Fruit fly (Drosophila melanogaster) whole organism, embryonic: ENCODE results near the gene CG15717.

Source experiments
- BtbVII ChIP-seq: fragments of 200-800 bp; sonication (Bioruptor generic); optimal IDR thresholded peaks from 3 replicates; lab custom pipeline; 2017; ENCODE audit warnings: missing biosample characterization, mild to moderate bottlenecking, missing genetic modification characterization
- CG10431 ChIP-seq: fragments of 200-800 bp; sonication (Bioruptor generic); optimal IDR thresholded peaks from 3 replicates; lab custom pipeline; 2018; ENCODE audit warnings: missing biosample characterization, mild to moderate bottlenecking, missing genetic modification characterization
- CG12299 ChIP-seq: fragments of 200-800 bp; sonication (Bioruptor generic); optimal IDR thresholded peaks from 2 replicates; lab custom pipeline; 2018; ENCODE audit warnings: missing biosample characterization, mild to moderate bottlenecking, missing genetic modification characterization
- CG12744 ChIP-seq: fragments of 200-800 bp; sonication (Bioruptor generic); optimal IDR thresholded peaks from 2 replicates; lab custom pipeline; 2016; ENCODE audit warnings: missing biosample characterization, missing genetic modification characterization
- CG12942 ChIP-seq: fragments of 200-800 bp; sonication (Bioruptor generic); optimal IDR thresholded peaks from 3 replicates; lab custom pipeline; 2016; ENCODE audit warnings: missing biosample characterization, missing genetic modification characterization
- CG13296 ChIP-seq: fragments of 200-800 bp; sonication (Bioruptor generic); optimal IDR thresholded peaks from 3 replicates; lab custom pipeline; 2018; ENCODE audit warnings: missing biosample characterization, mild to moderate bottlenecking, missing genetic modification characterization
- CG1529 ChIP-seq: fragments of 200-800 bp; sonication (Bioruptor generic); optimal IDR thresholded peaks from 3 replicates; lab custom pipeline; 2018; ENCODE audit warnings: missing biosample characterization, missing genetic modification characterization
- CG3163 ChIP-seq: fragments of 200-800 bp; sonication (Bioruptor generic); optimal IDR thresholded peaks from 3 replicates; lab custom pipeline; 2016; ENCODE audit warnings: missing biosample characterization, missing genetic modification characterization
- CG3847 ChIP-seq: fragments of 200-800 bp; sonication (Bioruptor generic); IDR thresholded peaks from 2 replicates; pipeline ENCODE4 v1.3.6; 2022; ENCODE audit warnings: missing biosample characterization, missing genetic modification characterization
- CG4617 ChIP-seq: fragments of 200-800 bp; sonication (Bioruptor generic); optimal IDR thresholded peaks from 3 replicates; lab custom pipeline; 2016; ENCODE audit warnings: missing biosample characterization, missing genetic modification characterization, borderline replicate concordance
- CG6683 ChIP-seq: fragments of 200-800 bp; sonication (Bioruptor generic); optimal IDR thresholded peaks from 2 replicates; lab custom pipeline; 2017; ENCODE audit warnings: missing biosample characterization, mild to moderate bottlenecking, missing genetic modification characterization, missing genetic modification reagents
- CG7786 ChIP-seq: fragments of 200-800 bp; sonication (Bioruptor generic); optimal IDR thresholded peaks from 2 replicates; lab custom pipeline; 2016; ENCODE audit warnings: missing biosample characterization, missing genetic modification characterization
- CG7987 ChIP-seq: fragments of 200-800 bp; sonication (Bioruptor generic); optimal IDR thresholded peaks from 2 replicates; lab custom pipeline; 2018; ENCODE audit warnings: missing biosample characterization, mild to moderate bottlenecking, missing genetic modification characterization, moderate library complexity
- Dll ChIP-seq: fragments of 200-800 bp; sonication (Bioruptor generic); IDR thresholded peaks from 4 replicates; pipeline ENCODE4 v1.3.6; 2022; ENCODE audit warnings: missing biosample characterization, missing genetic modification characterization; ENCODE audit not compliant: partially characterized antibody
- Dref ChIP-seq: fragments of 200-800 bp; sonication (Bioruptor generic); IDR thresholded peaks from 2 replicates; pipeline ENCODE4 v1.3.6; 2022; ENCODE audit warnings: missing biosample characterization, missing genetic modification characterization
- Eip74EF ChIP-seq, 2 experiments: fragments of 200-800 bp in 1 of 2; fragments of >200 bp in 1 of 2; sonication (Bioruptor generic) in 1 of 2; optimal IDR thresholded peaks; 2 replicates each; lab custom pipeline; 2017 to 2019; ENCODE audit warnings: missing biosample characterization in 2 of 2, missing genetic modification characterization in 2 of 2, mild to moderate bottlenecking in 1 of 2, moderate library complexity in 1 of 2
- H2.0 ChIP-seq: fragments of 200-800 bp; sonication (Bioruptor generic); IDR thresholded peaks from 2 replicates; pipeline ENCODE4 v1.3.6; 2022; ENCODE audit warnings: missing biosample characterization, missing genetic modification characterization
- HLH54F ChIP-seq: fragments of 200-800 bp; sonication (Bioruptor generic); optimal IDR thresholded peaks from 3 replicates; lab custom pipeline; 2016; ENCODE audit warnings: missing biosample characterization, missing genetic modification characterization
- Hand ChIP-seq: fragments of 200-800 bp; sonication (Bioruptor generic); optimal IDR thresholded peaks from 2 replicates; lab custom pipeline; 2017; ENCODE audit warnings: mild to moderate bottlenecking, missing biosample characterization, missing genetic modification reagents, missing genetic modification characterization
- Hmr ChIP-seq: fragments of 200-800 bp; sonication (Bioruptor generic); optimal IDR thresholded peaks from 3 replicates; lab custom pipeline; 2017; ENCODE audit warnings: mild to moderate bottlenecking, missing biosample characterization, missing genetic modification reagents, missing genetic modification characterization
- Hr3 ChIP-seq: fragments of 200-800 bp; sonication (Bioruptor generic); optimal IDR thresholded peaks from 3 replicates; lab custom pipeline; 2016; ENCODE audit warnings: missing biosample characterization, missing genetic modification characterization
- Hsf ChIP-seq: fragments of 200-800 bp; sonication (Bioruptor generic); optimal IDR thresholded peaks from 3 replicates; lab custom pipeline; 2016; ENCODE audit warnings: missing biosample characterization, missing genetic modification characterization
- MTF-1 ChIP-seq: fragments of 200-800 bp; sonication (Bioruptor generic); optimal IDR thresholded peaks from 2 replicates; lab custom pipeline; 2018; ENCODE audit warnings: missing biosample characterization, mild to moderate bottlenecking, missing genetic modification characterization, borderline replicate concordance
- Med ChIP-seq: fragments of 200-800 bp; sonication (Bioruptor generic); peaks from one replicate; lab custom pipeline; 2016; ENCODE audit warnings: missing biosample characterization, missing genetic modification characterization, mild to moderate bottlenecking, inconsistent platforms, moderate library complexity
- Oaz ChIP-seq: fragments of 200-800 bp; sonication (Bioruptor generic); IDR thresholded peaks from 2 replicates; pipeline ENCODE4 v1.3.6; 2022; ENCODE audit warnings: missing biosample characterization, missing genetic modification characterization
- Oli ChIP-seq: fragments of 200-800 bp; sonication (Bioruptor generic); optimal IDR thresholded peaks from 2 replicates; lab custom pipeline; 2018; ENCODE audit warnings: missing biosample characterization, mild to moderate bottlenecking, missing genetic modification characterization, moderate library complexity
- Ravus ChIP-seq: fragments of 200-800 bp; sonication (Bioruptor generic); IDR thresholded peaks from 2 replicates; pipeline ENCODE4 v1.3.6; 2022; ENCODE audit warnings: missing biosample characterization, missing genetic modification characterization
- Scr ChIP-seq: fragments of 200-800 bp; sonication (Bioruptor generic); IDR thresholded peaks from 2 replicates; pipeline ENCODE4 v1.3.6; 2022; ENCODE audit warnings: missing biosample characterization, missing genetic modification characterization; ENCODE audit not compliant: partially characterized antibody
- TFAM ChIP-seq: fragments of 200-800 bp; sonication (Bioruptor generic); optimal IDR thresholded peaks from 2 replicates; lab custom pipeline; 2017; ENCODE audit warnings: missing biosample characterization, missing genetic modification characterization, inconsistent platforms
- Tbp ChIP-seq: fragments of >200 bp; optimal IDR thresholded peaks from 2 replicates; lab custom pipeline; 2018; ENCODE audit warnings: missing biosample characterization, missing genetic modification characterization
- Xbp1 ChIP-seq: fragments of 200-800 bp; sonication (Bioruptor generic); optimal IDR thresholded peaks from 3 replicates; lab custom pipeline; 2016; ENCODE audit warnings: missing biosample characterization, mild to moderate bottlenecking, missing genetic modification characterization
- YL-1 ChIP-seq: fragments of 200-800 bp; sonication (Bioruptor generic); optimal IDR thresholded peaks from 3 replicates; lab custom pipeline; 2017; ENCODE audit warnings: missing biosample characterization, mild to moderate bottlenecking, missing genetic modification characterization
- ash1 ChIP-seq: fragments of 200-800 bp; sonication (Bioruptor generic); optimal IDR thresholded peaks from 2 replicates; lab custom pipeline; 2018; ENCODE audit warnings: missing biosample characterization, mild to moderate bottlenecking, missing genetic modification characterization
- bbx ChIP-seq: fragments of 200-800 bp; sonication (Bioruptor generic); IDR thresholded peaks from 2 replicates; pipeline ENCODE4 v1.3.6; 2022; ENCODE audit warnings: missing biosample characterization, missing genetic modification characterization; ENCODE audit not compliant: partially characterized antibody
- btn ChIP-seq: fragments of 200-800 bp; sonication (Bioruptor generic); optimal IDR thresholded peaks from 2 replicates; lab custom pipeline; 2016; ENCODE audit warnings: missing biosample characterization, missing genetic modification characterization
- ci ChIP-seq: fragments of 200-800 bp; sonication (Bioruptor generic); IDR thresholded peaks from 3 replicates; pipeline ENCODE4 v1.3.6; 2022; ENCODE audit warnings: missing biosample characterization, missing genetic modification characterization
- corto ChIP-seq: fragments of 200-800 bp; sonication (Bioruptor generic); optimal IDR thresholded peaks from 2 replicates; lab custom pipeline; 2016; ENCODE audit warnings: missing biosample characterization, mild to moderate bottlenecking, missing genetic modification characterization, moderate library complexity
- her ChIP-seq: fragments of 200-800 bp; sonication (Bioruptor generic); optimal IDR thresholded peaks from 2 replicates; lab custom pipeline; 2016; ENCODE audit warnings: missing biosample characterization, missing genetic modification characterization
- maf-S ChIP-seq: fragments of 200-800 bp; sonication (Bioruptor generic); optimal IDR thresholded peaks from 2 replicates; lab custom pipeline; 2016; ENCODE audit warnings: missing biosample characterization, missing genetic modification characterization
- pfk ChIP-seq: fragments of 200-800 bp; sonication (Bioruptor generic); optimal IDR thresholded peaks from 2 replicates; lab custom pipeline; 2018; ENCODE audit warnings: missing biosample characterization, mild to moderate bottlenecking, missing genetic modification characterization, moderate library complexity
- pum ChIP-seq: fragments of 200-800 bp; sonication (Bioruptor generic); optimal IDR thresholded peaks from 2 replicates; lab custom pipeline; 2016; ENCODE audit warnings: missing biosample characterization, missing genetic modification characterization
- pzg ChIP-seq: fragments of 200-800 bp; sonication (Bioruptor generic); optimal IDR thresholded peaks from 3 replicates; lab custom pipeline; 2018; ENCODE audit warnings: missing biosample characterization, mild to moderate bottlenecking, missing genetic modification characterization, moderate library complexity
- rib ChIP-seq: fragments of 200-800 bp; sonication (Bioruptor generic); IDR thresholded peaks from 2 replicates; pipeline ENCODE4 v1.3.6; 2022; ENCODE audit warnings: missing biosample characterization, missing genetic modification characterization
- ro ChIP-seq: fragments of 200-800 bp; sonication (Bioruptor generic); IDR thresholded peaks from 2 replicates; pipeline ENCODE4 v1.3.6; 2022; ENCODE audit warnings: missing biosample characterization, missing genetic modification characterization
- sd ChIP-seq: fragments of 200-800 bp; sonication (Bioruptor generic); optimal IDR thresholded peaks from 3 replicates; lab custom pipeline; 2018; ENCODE audit warnings: missing biosample characterization, mild to moderate bottlenecking, missing genetic modification characterization, moderate library complexity
- seq ChIP-seq: fragments of 200-800 bp; sonication (Bioruptor generic); IDR thresholded peaks from 2 replicates; pipeline ENCODE4 v1.3.6; 2022; ENCODE audit warnings: missing biosample characterization, missing genetic modification characterization
- sr ChIP-seq: fragments of 200-800 bp; sonication (Bioruptor generic); IDR thresholded peaks from 3 replicates; pipeline ENCODE4 v1.3.6; 2022; ENCODE audit warnings: missing biosample characterization, missing genetic modification characterization
- tio ChIP-seq: fragments of 200-800 bp; sonication (Bioruptor generic); optimal IDR thresholded peaks from 2 replicates; lab custom pipeline; 2017; ENCODE audit warnings: missing biosample characterization, missing genetic modification characterization, inconsistent platforms
- ttk ChIP-seq: fragments of 200-800 bp; sonication (Bioruptor generic); IDR thresholded peaks from 2 replicates; pipeline ENCODE4 v2.1.2; 2022; ENCODE audit warnings: missing biosample characterization, missing genetic modification characterization
- twi ChIP-seq: fragments of 200-800 bp; optimal IDR thresholded peaks from 2 replicates; lab custom pipeline; 2019; ENCODE audit warnings: missing biosample characterization, mild to moderate bottlenecking, missing genetic modification characterization, moderate library complexity
- zen2 ChIP-seq: fragments of 200-800 bp; sonication (Bioruptor generic); IDR thresholded peaks from 3 replicates; pipeline ENCODE4 v1.3.6; 2022; ENCODE audit warnings: missing biosample characterization, missing genetic modification characterization; ENCODE audit not compliant: partially characterized antibody

CG15717 gene

DNA sequence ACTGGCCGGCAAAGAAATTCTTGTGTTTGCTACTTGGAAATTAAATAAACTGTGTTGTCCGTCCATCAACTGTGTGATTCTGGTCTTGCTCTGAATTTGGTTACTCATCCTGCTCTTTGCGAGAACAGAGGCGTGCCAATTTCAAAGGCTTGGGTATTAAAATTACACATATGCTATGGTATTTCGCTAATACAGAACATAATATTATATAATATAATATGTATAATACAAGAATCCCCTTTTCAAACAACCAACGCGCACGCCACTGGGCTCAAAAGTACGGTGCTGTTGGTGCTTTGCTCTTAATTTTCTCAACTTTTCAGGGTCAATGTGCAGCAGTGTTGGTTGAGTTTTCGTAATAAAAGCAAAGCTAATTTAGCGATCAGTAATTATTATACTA, 28.8 kb upstream of the CG15717 start (continued):
- TF ChIP-seq HLH54F (peak; percentile 46), btn (GFP tag; lab: Kevin White, UChicago) (no peak), twi (tag; lab: Kevin White, UChicago) (peak; percentile 44), CG12942 (GFP tag; lab: Kevin White, UChicago) (peak; percentile 55), CG1529 (GFP tag; lab: Kevin White, UChicago) (peak; percentile 34), Dref (GFP tag; lab: Robert Waterston, UW) (no peak), sd (tag; lab: Kevin White, UChicago) (peak; percentile 71), Ravus (GFP tag; lab: Robert Waterston, UW) (peak; percentile 57), sr (GFP tag; lab: Robert Waterston, UW) (no peak; the same call in 1 of the 3 replicates), CG13296 (GFP tag; lab: Kevin White, UChicago) (peak; percentile 88), CG3847 (GFP tag; lab: Robert Waterston, UW) (peak; percentile 86), YL-1 (GFP tag; lab: Kevin White, UChicago) (peak; percentile 0), Eip74EF (GFP tag; optimal IDR thresholded peaks at IDR 0.05; lab: Kevin White, UChicago) (peak in 1 of 2 experiments; percentile 42), maf-S (GFP tag; lab: Kevin White, UChicago) (no peak), ci (GFP tag; lab: Robert Waterston, UW) (peak; percentile 88), CG3163 (GFP tag; lab: Kevin White, UChicago) (no peak), ttk (GFP tag; lab: Robert Waterston, UW) (peak; percentile 74), Oaz (GFP tag; lab: Robert Waterston, UW) (peak; percentile 75), bbx (GFP tag; lab: Robert Waterston, UW) (no peak), CG6683 (GFP tag; lab: Kevin White, UChicago) (peak; percentile 47), BtbVII (GFP tag; lab: Kevin White, UChicago) (peak; percentile 79), pfk (GFP tag; lab: Kevin White, UChicago) (no peak), CG7987 (GFP tag; lab: Kevin White, UChicago) (peak; percentile 54), tio (GFP tag; lab: Kevin White, UChicago) (peak; percentile 57), zen2 (GFP tag; lab: Robert Waterston, UW) (no peak), CG4617 (GFP tag; lab: Kevin White, UChicago) (peak; percentile 15), her (GFP tag; lab: Kevin White, UChicago) (no peak), Hand (GFP tag; lab: Kevin White, UChicago) (peak; percentile 50), Oli (peak; percentile 88), H2.0 (GFP tag; lab: Robert Waterston, UW) (peak; percentile 90), seq (peak; percentile 86), Hmr (GFP tag; lab: Kevin White, UChicago) (peak; percentile 87), ash1 (GFP tag; lab: Kevin White, UChicago) (no peak), Scr (no peak), Med (GFP tag; lab: Kevin White, UChicago) (peak; percentile 85), Xbp1 (GFP tag; lab: Kevin White, UChicago) (peak; percentile 79), Hsf (peak; percentile 6), CG12299 (tag; lab: Kevin White, UChicago) (peak; percentile 66), TFAM (no peak), rib (GFP tag; lab: Robert Waterston, UW) (peak; percentile 82), pzg (GFP tag; lab: Kevin White, UChicago) (no peak), ro (GFP tag; lab: Robert Waterston, UW) (peak; percentile 53), CG7786 (no peak), Hr3 (GFP tag; lab: Kevin White, UChicago) (peak; percentile 67), MTF-1 (GFP tag; lab: Kevin White, UChicago) (peak; percentile 57), Dll (GFP tag; lab: Robert Waterston, UW) (no peak), Tbp (GFP tag; lab: Kevin White, UChicago) (no peak), CG10431 (no peak), pum (GFP tag; lab: Kevin White, UChicago) (no peak), CG12744 (no peak), corto (peak; percentile 32)
